Worm (Caenorhabditis elegans) whole organism, L4 larva: ENCODE data around the gene tkr-3.
A peak's percentile ranks its signal among the peaks of the same experiment; 100 is the strongest.

Experiments
- F10B5.3 ChIP-seq: sonication (generic microtip); optimal IDR thresholded peaks from 2 replicates; lab custom pipeline; 2016; ENCODE audit warnings: mild to moderate bottlenecking, missing genetic modification characterization, missing compliant biosample characterization
- T20F7.1 ChIP-seq: fragments of 200-800 bp; sonication (Bioruptor generic); optimal IDR thresholded peaks from 2 replicates; lab custom pipeline; 2018; ENCODE audit warnings: mild to moderate bottlenecking, missing genetic modification characterization, missing compliant biosample characterization
- T26A8.4 ChIP-seq: fragments of 200-800 bp; sonication (Bioruptor generic); IDR thresholded peaks from 2 replicates; pipeline ENCODE4 v1.3.6; 2022; ENCODE audit warnings: missing genetic modification characterization, missing compliant biosample characterization
- Y48G9A.11 ChIP-seq: fragments of 200-800 bp; sonication (Bioruptor generic); IDR thresholded peaks from 2 replicates; pipeline ENCODE4 v1.3.6; 2022; ENCODE audit warnings: missing genetic modification reagents, missing genetic modification characterization, missing compliant biosample characterization
- Y75B8A.6 ChIP-seq: fragments of 200-800 bp; sonication (Bioruptor generic); IDR thresholded peaks from 2 replicates; pipeline ENCODE4 v1.3.6; 2022; ENCODE audit warnings: missing genetic modification reagents, missing genetic modification characterization, missing compliant biosample characterization
- ZK546.5 ChIP-seq, 2 experiments: sonication (generic microtip); optimal IDR thresholded peaks; 2 replicates each; lab custom pipeline; 2017; ENCODE audit warnings: missing biosample characterization in 2 of 2, missing genetic modification characterization in 2 of 2
- ama-1 ChIP-seq: fragments of 150-350 bp; optimal IDR thresholded peaks from 2 replicates; lab custom pipeline; 2014; ENCODE audit warnings: inconsistent platforms, mixed read lengths
- arid-1 ChIP-seq: fragments of 200-800 bp; sonication (Bioruptor generic); conservative IDR thresholded peaks from 2 replicates; pipeline ENCODE4 v1.3.6; 2022; ENCODE audit warnings: missing genetic modification reagents, missing genetic modification characterization, missing compliant biosample characterization
- ceh-20 ChIP-seq: fragments of 200-800 bp; sonication (Bioruptor generic); IDR thresholded peaks from 2 replicates; pipeline ENCODE4 v1.3.6; 2022; ENCODE audit warnings: missing genetic modification reagents, missing genetic modification characterization, missing compliant biosample characterization
- ceh-28 ChIP-seq: fragments of 150-350 bp; optimal IDR thresholded peaks from 2 replicates; lab custom pipeline; 2014; ENCODE audit warnings: missing biosample characterization, missing genetic modification reagents, missing genetic modification characterization
- ceh-44 ChIP-seq: fragments of 200-800 bp; sonication (Bioruptor generic); IDR thresholded peaks from 2 replicates; pipeline ENCODE4 v1.3.6; 2022; ENCODE audit warnings: missing genetic modification reagents, missing genetic modification characterization, missing compliant biosample characterization
- ces-1 ChIP-seq: fragments of 150-350 bp; sonication (generic microtip); optimal IDR thresholded peaks from 4 replicates; lab custom pipeline; 2014; ENCODE audit warnings: missing biosample characterization, missing genetic modification reagents, missing genetic modification characterization
- dmd-9 ChIP-seq: fragments of 200-800 bp; sonication (Bioruptor generic); IDR thresholded peaks from 2 replicates; pipeline ENCODE4 v1.3.6; 2022; ENCODE audit warnings: missing genetic modification reagents, missing genetic modification characterization, missing compliant biosample characterization
- dpl-1 ChIP-seq: fragments of 150-350 bp; optimal IDR thresholded peaks from 2 replicates; lab custom pipeline; 2014; ENCODE audit warnings: missing biosample characterization, missing genetic modification reagents, missing genetic modification characterization
- duxl-1 ChIP-seq: sonication (generic microtip); optimal IDR thresholded peaks from 2 replicates; lab custom pipeline; 2016; ENCODE audit warnings: mild to moderate bottlenecking, missing genetic modification characterization, moderate library complexity, missing compliant biosample characterization; ENCODE audit not compliant: poor library complexity
- dve-1 ChIP-seq: sonication (generic microtip); optimal IDR thresholded peaks from 2 replicates; lab custom pipeline; 2017; ENCODE audit warnings: antibody characterized with exemption, mild to moderate bottlenecking, missing genetic modification characterization, missing compliant biosample characterization; ENCODE audit not compliant: insufficient read depth
- fkh-10 ChIP-seq: fragments of 150-350 bp; optimal IDR thresholded peaks from 2 replicates; lab custom pipeline; 2014; ENCODE audit warnings: missing biosample characterization, missing genetic modification reagents, missing genetic modification characterization
- hif-1 ChIP-seq, 2 experiments: sonication (generic microtip); optimal IDR thresholded peaks; 2 replicates each; lab custom pipeline; 2016 to 2017; ENCODE audit warnings: missing compliant biosample characterization in 2 of 2, missing genetic modification characterization in 2 of 2, missing genetic modification reagents in 2 of 2, missing genotype in 2 of 2, mild to moderate bottlenecking in 1 of 2
- hlh-11 ChIP-seq: fragments of 200-800 bp; sonication (Bioruptor generic); optimal IDR thresholded peaks from 2 replicates; lab custom pipeline; 2018; ENCODE audit warnings: mild to moderate bottlenecking, missing genetic modification characterization, missing compliant biosample characterization
- lin-13 ChIP-seq: fragments of 150-350 bp; optimal IDR thresholded peaks from 2 replicates; lab custom pipeline; 2014; ENCODE audit warnings: missing biosample characterization, missing genetic modification reagents, missing genetic modification characterization
- lin-29 ChIP-seq: fragments of 200-800 bp; sonication (Bioruptor generic); IDR thresholded peaks from 2 replicates; pipeline ENCODE4 v1.3.6; 2022; ENCODE audit warnings: missing genetic modification reagents, missing genetic modification characterization, missing compliant biosample characterization
- lin-38 ChIP-seq: fragments of 200-800 bp; sonication (Bioruptor generic); IDR thresholded peaks from 2 replicates; pipeline ENCODE4 v1.3.6; 2022; ENCODE audit warnings: missing genetic modification reagents, missing genetic modification characterization, missing compliant biosample characterization
- lsy-2 ChIP-seq, 2 experiments: fragments of 150-350 bp in 1 of 2; sonication (generic microtip) in 1 of 2; optimal IDR thresholded peaks; 2 replicates each; lab custom pipeline; 2014 to 2017; ENCODE audit warnings: missing biosample characterization in 2 of 2, missing genetic modification characterization in 2 of 2
- madf-5 ChIP-seq, 2 experiments: fragments of 200-800 bp; sonication (Bioruptor generic); IDR thresholded peaks; 2 replicates each; pipeline ENCODE4 v1.3.6; 2022; ENCODE audit warnings: missing compliant biosample characterization in 2 of 2, missing genetic modification characterization in 2 of 2
- mes-2 ChIP-seq: sonication (generic microtip); optimal IDR thresholded peaks from 2 replicates; lab custom pipeline; 2016; ENCODE audit warnings: missing genotype, mild to moderate bottlenecking, missing genetic modification characterization, missing compliant biosample characterization; ENCODE audit not compliant: poor library complexity, severe bottlenecking
- mxl-2 ChIP-seq: fragments of 200-800 bp; sonication (Bioruptor generic); conservative IDR thresholded peaks from 2 replicates; pipeline ENCODE4 v1.3.6; 2022; ENCODE audit warnings: missing genetic modification reagents, missing genetic modification characterization, missing compliant biosample characterization
- nhr-111 ChIP-seq: fragments of 200-800 bp; sonication (Bioruptor generic); optimal IDR thresholded peaks from 2 replicates; lab custom pipeline; 2018; ENCODE audit warnings: mild to moderate bottlenecking, missing genetic modification characterization, missing compliant biosample characterization
- nhr-237 ChIP-seq: sonication (generic microtip); optimal IDR thresholded peaks from 2 replicates; lab custom pipeline; 2017; ENCODE audit warnings: missing biosample characterization, missing genetic modification characterization
- nhr-28 ChIP-seq: fragments of 150-350 bp; optimal IDR thresholded peaks from 2 replicates; lab custom pipeline; 2014; ENCODE audit warnings: missing biosample characterization, missing genetic modification characterization
- nhr-76 ChIP-seq: fragments of 150-350 bp; optimal IDR thresholded peaks from 2 replicates; lab custom pipeline; 2014; ENCODE audit warnings: missing biosample characterization, missing genetic modification characterization
- nhr-77 ChIP-seq: fragments of 150-350 bp; optimal IDR thresholded peaks from 2 replicates; lab custom pipeline; 2014; ENCODE audit warnings: missing biosample characterization, missing genetic modification characterization
- pha-4 ChIP-seq, 2 experiments: fragments of 150-350 bp in 1 of 2; fragments of 200-800 bp in 1 of 2; sonication (Bioruptor generic) in 1 of 2; IDR thresholded peaks in 1 of 2; optimal IDR thresholded peaks in 1 of 2; 2 replicates each; pipeline versions ENCODE4 v1.3.6 to Lab custom; 2014 to 2022; ENCODE audit warnings: missing genetic modification characterization in 2 of 2, missing genetic modification reagents in 2 of 2, missing biosample characterization in 1 of 2, missing compliant biosample characterization in 1 of 2
- pqm-1 ChIP-seq: sonication (generic microtip); optimal IDR thresholded peaks from 2 replicates; lab custom pipeline; 2017; ENCODE audit warnings: missing biosample characterization, missing genetic modification characterization
- snpc-1.2 ChIP-seq: fragments of 200-800 bp; sonication (Bioruptor generic); IDR thresholded peaks from 2 replicates; pipeline ENCODE4 v1.3.6; 2022; ENCODE audit warnings: missing genetic modification reagents, missing genetic modification characterization, missing compliant biosample characterization
- snpc-4 ChIP-seq: fragments of 150-350 bp; optimal IDR thresholded peaks from 2 replicates; lab custom pipeline; 2014; ENCODE audit warnings: missing biosample characterization, missing genetic modification characterization
- spr-3 ChIP-seq: fragments of 200-800 bp; sonication (Bioruptor generic); optimal IDR thresholded peaks from 2 replicates; lab custom pipeline; 2018; ENCODE audit warnings: mild to moderate bottlenecking, missing genetic modification characterization, missing compliant biosample characterization
- zag-1 ChIP-seq: fragments of 150-350 bp; optimal IDR thresholded peaks from 2 replicates; lab custom pipeline; 2014; ENCODE audit warnings: missing biosample characterization, missing genetic modification characterization
- zfp-3 ChIP-seq: fragments of 200-800 bp; sonication (Bioruptor generic); conservative IDR thresholded peaks from 2 replicates; pipeline ENCODE4 v1.3.6; 2022; ENCODE audit warnings: missing genetic modification reagents, missing genetic modification characterization, missing compliant biosample characterization

The tkr-3 gene

DNA sequence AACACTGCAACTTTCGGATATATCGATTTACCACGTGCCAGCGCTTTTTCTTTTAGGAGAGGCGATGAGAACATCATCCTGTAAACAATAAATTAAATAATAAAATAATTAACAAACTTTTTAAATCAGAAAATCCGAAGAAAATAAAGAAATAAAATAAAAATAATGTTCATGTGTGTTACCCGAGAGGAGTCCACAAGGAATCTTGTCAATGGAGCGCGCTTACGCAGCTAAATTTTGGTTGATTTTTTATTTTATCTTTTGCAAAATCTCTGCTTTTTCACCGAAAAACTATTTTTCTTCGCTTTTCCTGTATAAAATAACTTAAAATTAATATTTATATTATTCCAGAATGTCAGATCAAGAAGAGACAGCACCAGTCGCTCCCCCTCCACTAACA, 38.3 kb upstream of the tkr-3 start, which contains the start of the genes C24D10.6 and C24D10.4 (continued):
- TF ChIP-seq hlh-11 (tag; lab: Kevin White, UChicago) (no peak), Y48G9A.11 (GFP tag; lab: Robert Waterston, UW) (no peak), duxl-1 (tag; lab: Kevin White, UChicago) (no peak), T20F7.1 (GFP tag; lab: Kevin White, UChicago) (no peak), nhr-77 (tag; lab: Kevin White, UChicago) (peak; percentile 11), mes-2 (tag; lab: Kevin White, UChicago) (peak; percentile 74), nhr-237 (tag; lab: Kevin White, UChicago) (no peak), ceh-20 (GFP tag; lab: Robert Waterston, UW) (no peak), pha-4 (GFP tag; IDR thresholded peaks at IDR 0.05; lab: Robert Waterston, UW) (no peak), pha-4 (tag; optimal IDR thresholded peaks at IDR 0.05; lab: Kevin White, UChicago) (no peak), ZK546.5 (tag; optimal IDR thresholded peaks at IDR 0.05; lab: Kevin White, UChicago) (no peak), hif-1 (tag; optimal IDR thresholded peaks at IDR 0.05; lab: Kevin White, UChicago) (no peak), F10B5.3 (tag; lab: Kevin White, UChicago) (no peak), lsy-2 (tag; optimal IDR thresholded peaks at IDR 0.05; lab: Kevin White, UChicago) (peak in 1 of 2 experiments; percentile 83), ces-1 (GFP tag; lab: Kevin White, UChicago) (no peak), ama-1 (no peak), dve-1 (tag; lab: Kevin White, UChicago) (no peak), lin-38 (GFP tag; lab: Robert Waterston, UW) (peak; percentile 91), madf-5 (GFP tag; IDR thresholded peaks at IDR 0.05; lab: Robert Waterston, UW) (no peak), ceh-28 (tag; lab: Kevin White, UChicago) (no peak), lin-13 (GFP tag; lab: Kevin White, UChicago) (no peak), nhr-28 (no peak), lin-29 (GFP tag; lab: Robert Waterston, UW) (no peak)

DNA sequence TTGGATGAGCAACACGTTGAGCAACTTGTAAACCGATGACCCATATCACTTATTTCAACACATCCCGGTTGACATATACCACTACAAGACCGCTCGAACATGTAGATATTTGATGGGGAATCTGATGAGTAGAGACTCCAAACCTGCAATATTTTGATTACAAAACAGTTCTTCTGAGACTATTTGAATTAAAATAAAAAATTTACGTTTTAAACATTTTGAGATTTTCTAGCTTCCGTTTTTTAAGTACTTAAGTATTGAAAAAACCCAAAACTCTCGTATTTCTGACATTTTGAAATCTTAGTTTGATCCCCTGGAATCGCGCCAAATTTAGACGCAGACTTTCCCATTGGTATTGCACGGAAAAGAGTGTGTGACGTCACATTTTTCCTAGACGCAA, 35.3 kb upstream of the tkr-3 start, which contains the start of gene C24D10.49:
TSS of gene C24D10.49 (minus strand) at position 101 of the 400 bp plus-strand sequence.
- TF ChIP-seq nhr-76 (tag; lab: Kevin White, UChicago), result no peak
- no peak for TF ChIP-seq pqm-1 (tag; lab: Kevin White, UChicago)
- no peak for TF ChIP-seq Y75B8A.6 (GFP tag; lab: Robert Waterston, UW)
- TF ChIP-seq dve-1 (tag; lab: Kevin White, UChicago), result no peak
- no peak for TF ChIP-seq arid-1
- no peak for TF ChIP-seq mxl-2 (GFP tag; lab: Robert Waterston, UW)
- no peak for TF ChIP-seq snpc-4
- TF ChIP-seq spr-3, result no peak
- TF ChIP-seq lsy-2 (tag; optimal IDR thresholded peaks at IDR 0.05; lab: Kevin White, UChicago), result no peak
- no peak for TF ChIP-seq duxl-1 (tag; lab: Kevin White, UChicago)
- no peak for TF ChIP-seq ceh-44 (GFP tag; lab: Robert Waterston, UW)
- TF ChIP-seq nhr-111 (GFP tag; lab: Kevin White, UChicago), result no peak
- no peak for TF ChIP-seq T26A8.4
- no peak for TF ChIP-seq fkh-10 (GFP tag; lab: Kevin White, UChicago)
- TF ChIP-seq zag-1 (tag; lab: Kevin White, UChicago), result no peak
- TF ChIP-seq zfp-3, result no peak
- no peak for TF ChIP-seq snpc-1.2 (GFP tag; lab: Robert Waterston, UW)
- TF ChIP-seq dpl-1 (GFP tag; lab: Kevin White, UChicago), result no peak
- no peak for TF ChIP-seq F10B5.3 (tag; lab: Kevin White, UChicago)
- TF ChIP-seq dmd-9 (GFP tag; lab: Robert Waterston, UW), result no peak
- TF ChIP-seq, all 104 proteins: peak for 0
